Worm (Caenorhabditis elegans) whole organism, L1 larva: ENCODE measurements around the gene mrpl-44.

Experiments
- alr-1 ChIP-seq: fragments of 200-800 bp; sonication (Bioruptor generic); optimal IDR thresholded peaks from 2 replicates; lab custom pipeline; 2018; ENCODE audit warnings: borderline replicate concordance, mild to moderate bottlenecking, missing genetic modification characterization, missing compliant biosample characterization
- blmp-1 ChIP-seq: fragments of 150-350 bp; optimal IDR thresholded peaks from 2 replicates; lab custom pipeline; 2014; ENCODE audit warnings: missing biosample characterization, missing genetic modification characterization
- ceh-88 ChIP-seq: fragments of 200-800 bp; sonication (Bioruptor generic); IDR thresholded peaks from 2 replicates; pipeline ENCODE4 v1.3.6; 2022; ENCODE audit warnings: missing genetic modification characterization, missing compliant biosample characterization
- dpl-1 ChIP-seq, 3 experiments: fragments of 150-350 bp in 2 of 3; sonication (generic microtip) in 1 of 3; optimal IDR thresholded peaks; 2 replicates each; lab custom pipeline; 2014 to 2017; ENCODE audit warnings: missing biosample characterization in 3 of 3, missing genetic modification characterization in 3 of 3, missing genetic modification reagents in 3 of 3
- dsc-1 ChIP-seq: sonication (generic microtip); optimal IDR thresholded peaks from 2 replicates; lab custom pipeline; 2016; ENCODE audit warnings: mild to moderate bottlenecking, missing genetic modification characterization, missing compliant biosample characterization
- efl-1 ChIP-seq, 4 experiments: fragments of 150-350 bp; optimal IDR thresholded peaks in 3 of 4; peaks in 1 of 4; 1 replicate in 1 of 4; 2 replicates in 3 of 4; lab custom pipeline; 2014; ENCODE audit warnings: missing biosample characterization in 2 of 4, missing genetic modification characterization in 2 of 4, missing genetic modification reagents in 2 of 4
- egl-13 ChIP-seq: sonication (generic microtip); optimal IDR thresholded peaks from 2 replicates; lab custom pipeline; 2016; ENCODE audit warnings: missing genotype, missing genetic modification reagents, missing genetic modification characterization, missing compliant biosample characterization
- egl-27 ChIP-seq, 2 experiments: fragments of 150-350 bp in 1 of 2; sonication (generic microtip); optimal IDR thresholded peaks; 3 replicates each; lab custom pipeline; 2017 to 2018; ENCODE audit warnings: missing biosample characterization in 2 of 2, missing genetic modification characterization in 2 of 2, missing genetic modification reagents in 2 of 2
- elt-2 ChIP-seq: sonication (generic microtip); optimal IDR thresholded peaks from 2 replicates; lab custom pipeline; 2016; ENCODE audit warnings: missing genetic modification characterization, mild to moderate bottlenecking, inconsistent platforms, missing compliant biosample characterization, missing genetic modification reagents
- ets-5 ChIP-seq: fragments of 200-800 bp; sonication (Bioruptor generic); IDR thresholded peaks from 2 replicates; pipeline ENCODE4 v1.3.6; 2022; ENCODE audit warnings: missing genetic modification characterization, missing compliant biosample characterization
- fkh-8 ChIP-seq: sonication (generic microtip); optimal IDR thresholded peaks from 2 replicates; lab custom pipeline; 2016; ENCODE audit warnings: mild to moderate bottlenecking, missing genetic modification characterization, missing compliant biosample characterization
- hlh-4 ChIP-seq: sonication (generic microtip); optimal IDR thresholded peaks from 2 replicates; lab custom pipeline; 2016; ENCODE audit warnings: mild to moderate bottlenecking, missing genetic modification characterization, missing compliant biosample characterization
- irx-1 ChIP-seq: sonication (generic microtip); optimal IDR thresholded peaks from 2 replicates; lab custom pipeline; 2016; ENCODE audit warnings: missing genetic modification characterization, missing compliant biosample characterization
- isw-1 ChIP-seq: fragments of 200-800 bp; sonication (Bioruptor generic); IDR thresholded peaks from 2 replicates; pipeline ENCODE4 v1.3.6; 2022; ENCODE audit warnings: missing genetic modification characterization, missing compliant biosample characterization
- lin-14 ChIP-seq: fragments of 200-800 bp; sonication (Bioruptor generic); optimal IDR thresholded peaks from 2 replicates; lab custom pipeline; 2018; ENCODE audit warnings: mild to moderate bottlenecking, missing genetic modification characterization, moderate library complexity, missing compliant biosample characterization
- lin-35 ChIP-seq, 2 experiments: fragments of 150-350 bp; optimal IDR thresholded peaks; 2 replicates each; lab custom pipeline; 2014; ENCODE audit warnings: missing biosample characterization in 2 of 2, missing genetic modification characterization in 2 of 2, missing genetic modification reagents in 2 of 2
- lir-3 ChIP-seq: sonication (generic microtip); optimal IDR thresholded peaks from 2 replicates; lab custom pipeline; 2016; ENCODE audit warnings: mild to moderate bottlenecking, missing genetic modification characterization, moderate library complexity, missing compliant biosample characterization; ENCODE audit not compliant: poor library complexity
- lsy-2 ChIP-seq, 2 experiments: fragments of 150-350 bp; optimal IDR thresholded peaks; 2 replicates each; lab custom pipeline; 2014; ENCODE audit warnings: missing biosample characterization in 2 of 2, missing genetic modification characterization in 2 of 2
- mep-1 ChIP-seq: fragments of 150-350 bp; optimal IDR thresholded peaks from 2 replicates; lab custom pipeline; 2014; ENCODE audit warnings: missing biosample characterization, missing genetic modification characterization
- nhr-20 ChIP-seq: sonication (generic microtip); optimal IDR thresholded peaks from 2 replicates; lab custom pipeline; 2016; ENCODE audit warnings: mild to moderate bottlenecking, missing genetic modification characterization, missing compliant biosample characterization
- nhr-28 ChIP-seq: fragments of 150-350 bp; optimal IDR thresholded peaks from 2 replicates; lab custom pipeline; 2014; ENCODE audit warnings: missing biosample characterization, missing genetic modification characterization
- nhr-47 ChIP-seq: sonication (generic microtip); optimal IDR thresholded peaks from 2 replicates; lab custom pipeline; 2016; ENCODE audit warnings: mild to moderate bottlenecking, missing genetic modification characterization, moderate library complexity, missing compliant biosample characterization
- nhr-71 ChIP-seq: sonication (generic microtip); optimal IDR thresholded peaks from 2 replicates; lab custom pipeline; 2016; ENCODE audit warnings: mild to moderate bottlenecking, missing genetic modification characterization, moderate library complexity, missing compliant biosample characterization
- nhr-85 ChIP-seq: sonication (generic microtip); peaks from one replicate; lab custom pipeline; 2016; ENCODE audit warnings: missing genetic modification characterization, inconsistent platforms, missing compliant biosample characterization
- pax-3 ChIP-seq: fragments of 200-800 bp; sonication (Bioruptor generic); optimal IDR thresholded peaks from 2 replicates; lab custom pipeline; 2018; ENCODE audit warnings: mild to moderate bottlenecking, missing genetic modification characterization, moderate library complexity, missing compliant biosample characterization
- pqm-1 ChIP-seq: sonication (generic microtip); optimal IDR thresholded peaks from 3 replicates; lab custom pipeline; 2017; ENCODE audit warnings: missing biosample characterization, missing genetic modification characterization
- skn-1 ChIP-seq: fragments of 150-350 bp; optimal IDR thresholded peaks from 2 replicates; lab custom pipeline; 2014; ENCODE audit warnings: missing biosample characterization, missing genetic modification characterization
- sup-37 ChIP-seq: fragments of 200-800 bp; sonication (Bioruptor generic); optimal IDR thresholded peaks from 2 replicates; lab custom pipeline; 2018; ENCODE audit warnings: mild to moderate bottlenecking, missing genetic modification characterization, missing compliant biosample characterization
- tbx-2 ChIP-seq: sonication (generic microtip); optimal IDR thresholded peaks from 2 replicates; lab custom pipeline; 2016; ENCODE audit warnings: missing genetic modification characterization, missing compliant biosample characterization
- xbp-1 ChIP-seq: sonication (generic microtip); optimal IDR thresholded peaks from 2 replicates; lab custom pipeline; 2016; ENCODE audit warnings: missing genetic modification characterization, missing compliant biosample characterization
- zag-1 ChIP-seq: fragments of 150-350 bp; optimal IDR thresholded peaks from 2 replicates; lab custom pipeline; 2014; ENCODE audit warnings: missing biosample characterization, missing genetic modification characterization

mrpl-44 gene

ce11 chrIII:9114649-9115048 lies 25.5 kb upstream of the mrpl-44 start, which contains the start of gene ZK512.1:
Gene ZK512.1 (plus strand): TSS chrIII:9114949.
- no peak for TF ChIP-seq tbx-2
- no peak for TF ChIP-seq nhr-20 (tag; lab: Kevin White, UChicago)
- no peak for TF ChIP-seq pax-3
- TF ChIP-seq lir-3 (tag; lab: Kevin White, UChicago): no peak
- no peak for TF ChIP-seq pqm-1 (tag; lab: Kevin White, UChicago)
- TF ChIP-seq efl-1 (optimal IDR thresholded peaks at IDR 0.05; lab: Kevin White, UChicago): no peak
- peak in 1 of 2 experiments; percentile 65 for TF ChIP-seq efl-1 (GFP tag; optimal IDR thresholded peaks at IDR 0.05 in 1 of 2; lab: Kevin White, UChicago)

ce11 chrIII:9114076-9114475 lies 24.9 kb upstream of the mrpl-44 start:
- TF ChIP-seq egl-13 (tag; lab: Kevin White, UChicago): no peak
- no peak for TF ChIP-seq nhr-85 (tag; lab: Kevin White, UChicago)
- no peak for TF ChIP-seq ets-5 (GFP tag; lab: Robert Waterston, UW)
- TF ChIP-seq lsy-2 (tag; optimal IDR thresholded peaks at IDR 0.05; lab: Kevin White, UChicago): no peak
- peak; percentile 0 for TF ChIP-seq blmp-1 (tag; lab: Kevin White, UChicago)
- no peak for TF ChIP-seq mep-1
- TF ChIP-seq zag-1 (tag; lab: Kevin White, UChicago): no peak
- TF ChIP-seq xbp-1 (tag; lab: Kevin White, UChicago): no peak

ce11 chrIII:9112479-9112878 lies 23.3 kb upstream of the mrpl-44 start:
- no peak for TF ChIP-seq nhr-28 (tag; lab: Kevin White, UChicago)
- TF ChIP-seq sup-37 (GFP tag; lab: Kevin White, UChicago): no peak
- TF ChIP-seq lin-35 (GFP tag; optimal IDR thresholded peaks at IDR 0.05; lab: Kevin White, UChicago): no peak
- no peak for TF ChIP-seq pqm-1 (tag; lab: Kevin White, UChicago)
- TF ChIP-seq blmp-1 (tag; lab: Kevin White, UChicago): peak; percentile 23
- no peak for TF ChIP-seq efl-1 (optimal IDR thresholded peaks at IDR 0.05; lab: Kevin White, UChicago)
- peak; percentile 43 to 85 for TF ChIP-seq efl-1 (GFP tag; optimal IDR thresholded peaks at IDR 0.05 in 1 of 2; lab: Kevin White, UChicago)
- TF ChIP-seq hlh-4: no peak
- TF ChIP-seq, all 84 proteins: peak for 2

ce11 chrIII:9110914-9111313 lies 21.7 kb upstream of the mrpl-44 start:
- TF ChIP-seq fkh-8: peak; percentile 16
- TF ChIP-seq nhr-71 (tag; lab: Kevin White, UChicago): peak; percentile 27
- TF ChIP-seq lin-14: peak; percentile 10
- peak in 1 of 2 experiments; percentile 19 for TF ChIP-seq lsy-2 (tag; optimal IDR thresholded peaks at IDR 0.05; lab: Kevin White, UChicago)
- TF ChIP-seq isw-1 (GFP tag; lab: Robert Waterston, UW): peak; percentile 21; the same call in 1 of the 2 replicates
- TF ChIP-seq efl-1 (optimal IDR thresholded peaks at IDR 0.05; lab: Kevin White, UChicago): peak in 1 of 2 experiments; percentile 25
- TF ChIP-seq efl-1 (GFP tag; optimal IDR thresholded peaks at IDR 0.05 in 1 of 2; lab: Kevin White, UChicago): peak in 1 of 2 experiments; percentile 10
- TF ChIP-seq nhr-47 (tag; lab: Kevin White, UChicago): peak; percentile 12
- TF ChIP-seq dpl-1 (GFP tag; optimal IDR thresholded peaks at IDR 0.05; lab: Kevin White, UChicago): peak in 1 of 3 experiments; percentile 11

DNA sequence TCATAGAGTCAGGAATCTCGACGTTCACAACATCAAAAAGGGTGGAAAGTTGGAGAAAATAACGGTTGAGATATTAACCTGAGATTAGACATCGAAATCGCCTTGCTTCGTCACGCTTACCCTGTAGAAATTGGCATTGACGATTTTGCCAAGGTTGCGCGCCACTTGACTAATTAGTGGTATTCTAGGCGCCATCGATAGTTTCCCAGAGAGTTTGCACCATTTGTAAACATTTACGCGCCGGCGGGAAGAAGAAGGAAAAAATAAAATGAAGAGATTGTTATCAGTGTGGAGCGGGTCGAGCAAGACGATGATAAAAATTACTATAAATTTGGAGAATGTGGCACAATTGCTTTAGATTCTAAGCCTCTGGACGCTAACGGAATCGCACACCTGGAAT lies 21.1 kb upstream of the mrpl-44 start:
- TF ChIP-seq alr-1 (no peak), ets-5 (GFP tag; lab: Robert Waterston, UW) (no peak), egl-13 (tag; lab: Kevin White, UChicago) (no peak), blmp-1 (tag; lab: Kevin White, UChicago) (peak; percentile 46), egl-27 (tag; optimal IDR thresholded peaks at IDR 0.05; lab: Kevin White, UChicago) (no peak), hlh-4 (no peak), ceh-88 (no peak), elt-2 (peak; percentile 28), nhr-85 (tag; lab: Kevin White, UChicago) (peak; percentile 53), lin-14 (peak; percentile 22), dsc-1 (no peak)

- no peak for TF ChIP-seq irx-1
- TF ChIP-seq skn-1: no peak
- no peak for TF ChIP-seq efl-1 (optimal IDR thresholded peaks at IDR 0.05; lab: Kevin White, UChicago)
- peak in 1 of 2 experiments; percentile 83 for TF ChIP-seq efl-1 (GFP tag; optimal IDR thresholded peaks at IDR 0.05 in 1 of 2; lab: Kevin White, UChicago)
These were observed 20.6 kb upstream of the mrpl-44 start for ce11 chrIII:9109726-9110125.
